Fruit fly (Drosophila melanogaster) whole organism, prepupa: Measurements from ENCODE around the gene S-Lap4.

Experiments
- Blimp-1 ChIP-seq: fragments of 200-800 bp; sonication (Bioruptor generic); optimal IDR thresholded peaks from 3 replicates; lab custom pipeline; 2017; ENCODE audit warnings: missing biosample characterization, missing genetic modification characterization, mild to moderate bottlenecking, moderate library complexity, missing genetic modification reagents
- CG10631 ChIP-seq: fragments of 200-800 bp; sonication (Bioruptor generic); optimal IDR thresholded peaks from 2 replicates; lab custom pipeline; 2016; ENCODE audit warnings: missing biosample characterization, missing genetic modification characterization
- CG10669 ChIP-seq: fragments of 200-800 bp; sonication (Bioruptor generic); optimal IDR thresholded peaks from 3 replicates; lab custom pipeline; 2018; ENCODE audit warnings: missing biosample characterization, mild to moderate bottlenecking, missing genetic modification characterization, moderate library complexity
- CG11294 ChIP-seq: fragments of 200-800 bp; sonication (Bioruptor generic); IDR thresholded peaks from 2 replicates; pipeline ENCODE4 v1.3.6; 2022; ENCODE audit warnings: missing biosample characterization, missing genetic modification characterization
- CG11762 ChIP-seq: fragments of 200-800 bp; sonication (Bioruptor generic); optimal IDR thresholded peaks from 3 replicates; lab custom pipeline; 2016; ENCODE audit warnings: missing biosample characterization, missing genetic modification characterization; ENCODE audit not compliant: insufficient read depth
- CG11902 ChIP-seq: fragments of 200-800 bp; sonication (Bioruptor generic); optimal IDR thresholded peaks from 3 replicates; lab custom pipeline; 2016; ENCODE audit warnings: missing biosample characterization, missing genetic modification characterization
- CG15336 ChIP-seq: fragments of 200-800 bp; sonication (Bioruptor generic); IDR thresholded peaks from 2 replicates; pipeline ENCODE4 v1.3.6; 2022; ENCODE audit warnings: missing biosample characterization, missing genetic modification characterization
- CG3032 ChIP-seq: fragments of 200-800 bp; optimal IDR thresholded peaks from 2 replicates; lab custom pipeline; 2019; ENCODE audit warnings: missing biosample characterization, mild to moderate bottlenecking, missing genetic modification characterization, moderate library complexity
- CG31627 ChIP-seq: fragments of 200-800 bp; sonication (Bioruptor generic); optimal IDR thresholded peaks from 3 replicates; lab custom pipeline; 2016; ENCODE audit warnings: missing biosample characterization, missing genetic modification characterization
- CG32006 ChIP-seq: fragments of 200-800 bp; sonication (Bioruptor generic); optimal IDR thresholded peaks from 3 replicates; lab custom pipeline; 2017; ENCODE audit warnings: missing biosample characterization, mild to moderate bottlenecking, missing genetic modification characterization
- CG34406 ChIP-seq: fragments of 200-800 bp; sonication (Bioruptor generic); optimal IDR thresholded peaks from 3 replicates; lab custom pipeline; 2016; ENCODE audit warnings: missing biosample characterization, missing genetic modification characterization
- CG3919 ChIP-seq: fragments of 200-800 bp; sonication (Bioruptor generic); optimal IDR thresholded peaks from 3 replicates; lab custom pipeline; 2016; ENCODE audit warnings: missing biosample characterization, missing genetic modification characterization
- CG6163 ChIP-seq: fragments of 200-800 bp; sonication (Bioruptor generic); IDR thresholded peaks from 3 replicates; pipeline ENCODE4 v1.3.6; 2022; ENCODE audit warnings: missing biosample characterization, missing genetic modification characterization
- CG6792 ChIP-seq: fragments of 200-800 bp; sonication (Bioruptor generic); optimal IDR thresholded peaks from 3 replicates; lab custom pipeline; 2016; ENCODE audit warnings: missing biosample characterization, missing genetic modification characterization
- CG6808 ChIP-seq: fragments of 200-800 bp; sonication (Bioruptor generic); optimal IDR thresholded peaks from 3 replicates; lab custom pipeline; 2017; ENCODE audit warnings: missing biosample characterization, missing genetic modification characterization, mild to moderate bottlenecking, moderate library complexity, missing genetic modification reagents
- CG6854 ChIP-seq: fragments of 200-800 bp; sonication (Bioruptor generic); optimal IDR thresholded peaks from 2 replicates; lab custom pipeline; 2017; ENCODE audit warnings: missing biosample characterization, mild to moderate bottlenecking, missing genetic modification characterization
- CG7368 ChIP-seq: fragments of 200-800 bp; sonication (Bioruptor generic); optimal IDR thresholded peaks from 3 replicates; lab custom pipeline; 2016; ENCODE audit warnings: missing biosample characterization, missing genetic modification characterization
- CG8119 ChIP-seq: fragments of 200-800 bp; sonication (Bioruptor generic); IDR thresholded peaks from 3 replicates; pipeline ENCODE4 v1.3.6; 2022; ENCODE audit warnings: missing biosample characterization, missing genetic modification characterization
- CG8319 ChIP-seq: fragments of 200-800 bp; sonication (Bioruptor generic); optimal IDR thresholded peaks from 3 replicates; lab custom pipeline; 2016; ENCODE audit warnings: missing biosample characterization, missing genetic modification characterization
- CG8632 ChIP-seq: fragments of 200-800 bp; sonication (Bioruptor generic); optimal IDR thresholded peaks from 3 replicates; lab custom pipeline; 2016; ENCODE audit warnings: missing biosample characterization, missing genetic modification characterization
- Eip75B ChIP-seq: fragments of 200-800 bp; sonication (Bioruptor generic); optimal IDR thresholded peaks from 3 replicates; lab custom pipeline; 2016; ENCODE audit warnings: missing biosample characterization, missing genetic modification characterization
- Eip78C ChIP-seq: fragments of 200-800 bp; sonication (Bioruptor generic); peaks from one replicate; lab custom pipeline; 2016; ENCODE audit warnings: missing biosample characterization, missing genetic modification characterization
- Eip93F ChIP-seq: fragments of 200-800 bp; sonication (Bioruptor generic); optimal IDR thresholded peaks from 2 replicates; lab custom pipeline; 2016; ENCODE audit warnings: missing biosample characterization, mild to moderate bottlenecking, missing genetic modification characterization
- Ets21C ChIP-seq: fragments of 200-800 bp; sonication (Bioruptor generic); optimal IDR thresholded peaks from 3 replicates; lab custom pipeline; 2016; ENCODE audit warnings: missing biosample characterization, missing genetic modification characterization
- Ets96B ChIP-seq: fragments of 200-800 bp; optimal IDR thresholded peaks from 2 replicates; lab custom pipeline; 2019; ENCODE audit warnings: missing biosample characterization, mild to moderate bottlenecking, missing genetic modification characterization, moderate library complexity
- Hr4 ChIP-seq: fragments of 200-800 bp; sonication (Bioruptor generic); optimal IDR thresholded peaks from 3 replicates; lab custom pipeline; 2016; ENCODE audit warnings: missing biosample characterization, missing genetic modification characterization
- Lpt ChIP-seq: fragments of 200-800 bp; sonication (Bioruptor generic); optimal IDR thresholded peaks from 3 replicates; lab custom pipeline; 2016; ENCODE audit warnings: missing biosample characterization, missing genetic modification characterization
- Met ChIP-seq: fragments of 200-800 bp; sonication (Bioruptor generic); optimal IDR thresholded peaks from 3 replicates; lab custom pipeline; 2016; ENCODE audit warnings: missing biosample characterization, missing genetic modification characterization
- OdsH ChIP-seq: fragments of 200-800 bp; sonication (Bioruptor generic); optimal IDR thresholded peaks from 3 replicates; lab custom pipeline; 2016; ENCODE audit warnings: missing biosample characterization, missing genetic modification characterization
- Smox ChIP-seq: fragments of 200-800 bp; sonication (Bioruptor generic); optimal IDR thresholded peaks from 3 replicates; lab custom pipeline; 2016; ENCODE audit warnings: missing biosample characterization, missing genetic modification characterization
- Sox102F ChIP-seq: fragments of 200-800 bp; sonication (Bioruptor generic); optimal IDR thresholded peaks from 2 replicates; lab custom pipeline; 2016; ENCODE audit warnings: missing biosample characterization, mild to moderate bottlenecking, missing genetic modification characterization
- Sox15 ChIP-seq: fragments of 200-800 bp; sonication (Bioruptor generic); optimal IDR thresholded peaks from 3 replicates; lab custom pipeline; 2016; ENCODE audit warnings: missing biosample characterization, missing genetic modification characterization
- cyc ChIP-seq: fragments of 200-800 bp; sonication (Bioruptor generic); optimal IDR thresholded peaks from 3 replicates; lab custom pipeline; 2016; ENCODE audit warnings: missing biosample characterization, missing genetic modification characterization
- dac ChIP-seq: fragments of 200-800 bp; sonication (Bioruptor generic); optimal IDR thresholded peaks from 2 replicates; lab custom pipeline; 2017; ENCODE audit warnings: missing biosample characterization, mild to moderate bottlenecking, missing genetic modification characterization
- dsx ChIP-seq: fragments of 200-800 bp; optimal IDR thresholded peaks from 3 replicates; lab custom pipeline; 2019; ENCODE audit warnings: missing biosample characterization, mild to moderate bottlenecking, missing genetic modification characterization, moderate library complexity; ENCODE audit not compliant: poor library complexity, severe bottlenecking
- eg ChIP-seq: fragments of 200-800 bp; sonication (Bioruptor generic); IDR thresholded peaks from 3 replicates; pipeline ENCODE4 v1.3.6; 2022; ENCODE audit warnings: missing biosample characterization, missing genetic modification characterization
- fd85E ChIP-seq: fragments of 200-800 bp; sonication (Bioruptor generic); optimal IDR thresholded peaks from 3 replicates; lab custom pipeline; 2016; ENCODE audit warnings: missing biosample characterization, missing genetic modification characterization
- lz ChIP-seq: fragments of 200-800 bp; sonication (Bioruptor generic); optimal IDR thresholded peaks from 3 replicates; lab custom pipeline; 2016; ENCODE audit warnings: missing biosample characterization, missing genetic modification characterization
- net ChIP-seq: fragments of 200-800 bp; sonication (Bioruptor generic); optimal IDR thresholded peaks from 3 replicates; lab custom pipeline; 2016; ENCODE audit warnings: missing biosample characterization, missing genetic modification characterization
- pdm3 ChIP-seq: fragments of 200-800 bp; sonication (Bioruptor generic); optimal IDR thresholded peaks from 3 replicates; lab custom pipeline; 2016; ENCODE audit warnings: missing biosample characterization, missing genetic modification characterization
- spab ChIP-seq: fragments of 200-800 bp; sonication (Bioruptor generic); optimal IDR thresholded peaks from 2 replicates; lab custom pipeline; 2017; ENCODE audit warnings: missing biosample characterization, mild to moderate bottlenecking, missing genetic modification characterization, missing genetic modification reagents
- ss ChIP-seq, 2 experiments: fragments of 200-800 bp; sonication (Bioruptor generic); optimal IDR thresholded peaks; 2 replicates in 1 of 2; 3 replicates in 1 of 2; lab custom pipeline; 2017 to 2018; ENCODE audit warnings: mild to moderate bottlenecking in 2 of 2, missing biosample characterization in 2 of 2, missing genetic modification characterization in 2 of 2, moderate library complexity in 1 of 2
- svp ChIP-seq: fragments of 200-800 bp; sonication (Bioruptor generic); peaks from one replicate; lab custom pipeline; 2016; ENCODE audit warnings: missing biosample characterization, missing genetic modification characterization
- topi ChIP-seq: fragments of 200-800 bp; sonication (Bioruptor generic); optimal IDR thresholded peaks from 3 replicates; lab custom pipeline; 2016; ENCODE audit warnings: missing biosample characterization, missing genetic modification characterization

The S-Lap4 gene

DNA sequence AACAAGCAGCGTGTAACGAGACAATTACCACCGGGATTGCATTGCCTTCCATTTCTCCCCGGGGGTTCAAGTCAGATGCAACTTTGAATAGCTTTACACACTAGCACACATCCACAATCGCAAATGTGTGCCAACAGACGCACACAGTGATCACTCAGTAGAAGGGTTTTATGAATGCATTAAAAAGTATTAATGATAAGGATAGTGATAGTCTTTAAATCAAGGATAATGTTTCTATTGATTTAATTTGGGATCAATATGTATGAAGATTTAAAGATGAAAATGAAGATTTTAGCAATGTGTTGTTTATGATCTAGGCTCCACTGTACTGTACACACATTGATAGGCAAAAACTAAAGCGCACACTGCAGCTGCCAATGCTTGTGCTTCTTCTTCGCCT, 13.9 kb downstream of the S-Lap4 start (continued):
- TF ChIP-seq CG11902 (no peak), CG6854 (no peak), Lpt (peak; percentile 17), CG11294 (GFP tag; lab: Robert Waterston, UW) (0 out of 2 replicates have a peak, but pooled peaks have one; percentile 29), CG10631 (GFP tag; lab: Kevin White, UChicago) (no peak), CG11762 (GFP tag; lab: Kevin White, UChicago) (no peak), lz (GFP tag; lab: Kevin White, UChicago) (no peak), dsx (no peak), Smox (GFP tag; lab: Kevin White, UChicago) (no peak), OdsH (GFP tag; lab: Kevin White, UChicago) (peak; percentile 1), Sox15 (GFP tag; lab: Kevin White, UChicago) (no peak), Ets21C (no peak), CG6792 (no peak), Eip75B (no peak), CG8119 (GFP tag; lab: Robert Waterston, UW) (peak; percentile 62; the same call in 2 of the 3 replicates), Eip93F (GFP tag; lab: Kevin White, UChicago) (no peak), dac (no peak), CG31627 (no peak), CG3919 (GFP tag; lab: Kevin White, UChicago) (no peak), net (GFP tag; lab: Kevin White, UChicago) (no peak), fd85E (no peak), svp (GFP tag; lab: Kevin White, UChicago) (no peak), pdm3 (GFP tag; lab: Kevin White, UChicago) (peak; percentile 28), Met (GFP tag; lab: Kevin White, UChicago) (no peak), CG6163 (GFP tag; lab: Robert Waterston, UW) (no peak)

DNA sequence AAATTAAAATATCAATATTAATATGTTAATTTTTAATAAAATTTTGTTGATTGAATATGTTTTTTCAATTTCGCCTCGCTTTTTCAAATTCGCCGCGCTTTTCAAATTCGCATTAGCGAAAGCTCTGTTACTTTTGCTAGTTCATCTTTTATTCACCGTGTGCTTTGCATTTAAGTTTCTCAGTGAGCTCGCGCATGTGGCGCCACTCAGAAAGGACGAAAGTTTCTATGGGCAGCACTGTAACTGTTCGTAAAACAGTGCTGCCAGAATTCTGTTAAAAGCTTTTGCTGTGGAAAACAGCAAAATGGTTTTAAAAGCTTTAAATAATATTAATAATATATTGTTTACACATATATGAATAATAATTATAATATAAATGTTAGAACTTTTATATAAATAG, 17.3 kb downstream of the S-Lap4 start:
- TF ChIP-seq CG10669 (no peak), CG6808 (GFP tag; lab: Kevin White, UChicago) (peak; percentile 100)

- no peak for TF ChIP-seq cyc (GFP tag; lab: Kevin White, UChicago)
- no peak for TF ChIP-seq Eip75B
- TF ChIP-seq Ets21C = no peak
- TF ChIP-seq OdsH (GFP tag; lab: Kevin White, UChicago) = no peak
- TF ChIP-seq svp (GFP tag; lab: Kevin White, UChicago) = no peak
- no peak for TF ChIP-seq CG11902
- TF ChIP-seq topi (GFP tag; lab: Kevin White, UChicago) = no peak
- TF ChIP-seq spab (GFP tag; lab: Kevin White, UChicago) = no peak
- no peak for TF ChIP-seq CG3032 (tag; lab: Kevin White, UChicago)
- no peak for TF ChIP-seq Ets96B (tag; lab: Kevin White, UChicago)
- TF ChIP-seq CG34406 (GFP tag; lab: Kevin White, UChicago) = no peak
- no peak for TF ChIP-seq Blimp-1
- TF ChIP-seq CG8319 (GFP tag; lab: Kevin White, UChicago) = no peak
- TF ChIP-seq CG31627 = no peak
Measured at dm6 chr3L:10513412-10513811, 22.8 kb downstream of the S-Lap4 start.

- TF ChIP-seq Hr4 (peak; percentile 7), topi (GFP tag; lab: Kevin White, UChicago) (no peak), dsx (no peak), Blimp-1 (no peak), svp (GFP tag; lab: Kevin White, UChicago) (peak; percentile 31), CG11762 (GFP tag; lab: Kevin White, UChicago) (no peak), Met (GFP tag; lab: Kevin White, UChicago) (no peak), spab (GFP tag; lab: Kevin White, UChicago) (no peak), CG32006 (peak; percentile 9), Ets96B (tag; lab: Kevin White, UChicago) (peak; percentile 9), CG3032 (tag; lab: Kevin White, UChicago) (no peak), CG6163 (GFP tag; lab: Robert Waterston, UW) (no peak), ss (GFP tag; optimal IDR thresholded peaks at IDR 0.05; lab: Kevin White, UChicago) (no peak), CG15336 (GFP tag; lab: Robert Waterston, UW) (peak; percentile 41; the same call in 1 of the 2 replicates), Eip78C (peak; percentile 3), Sox15 (GFP tag; lab: Kevin White, UChicago) (no peak), CG8632 (GFP tag; lab: Kevin White, UChicago) (no peak), eg (GFP tag; lab: Robert Waterston, UW) (0 out of 3 replicates have a peak, but pooled peaks have one; percentile 47), Sox102F (GFP tag; lab: Kevin White, UChicago) (no peak), CG7368 (GFP tag; lab: Kevin White, UChicago) (no peak), Smox (GFP tag; lab: Kevin White, UChicago) (no peak)
- TF ChIP-seq, all 60 proteins: peak for 7
Measured at dm6 chr3L:10514829-10515228, 24.2 kb downstream of the S-Lap4 start.
